Fruit fly (Drosophila melanogaster) whole organism, embryonic: ENCODE measurements around the gene Dbp21E2.

ENCODE experiments used
- C15 ChIP-seq: fragments of 200-800 bp; sonication (Bioruptor generic); IDR thresholded peaks from 3 replicates; pipeline ENCODE4 v1.3.6; 2022; ENCODE audit warnings: missing biosample characterization, missing genetic modification characterization
- CG10274 ChIP-seq: fragments of 200-800 bp; sonication (Bioruptor generic); optimal IDR thresholded peaks from 3 replicates; lab custom pipeline; 2017; ENCODE audit warnings: missing biosample characterization, mild to moderate bottlenecking, missing genetic modification characterization
- CG12071 ChIP-seq: fragments of 200-800 bp; sonication (Bioruptor generic); optimal IDR thresholded peaks from 3 replicates; lab custom pipeline; 2018; ENCODE audit warnings: missing biosample characterization, mild to moderate bottlenecking, missing genetic modification characterization
- CG13424 ChIP-seq: fragments of 200-800 bp; sonication (Bioruptor generic); optimal IDR thresholded peaks from 2 replicates; lab custom pipeline; 2019; ENCODE audit warnings: missing biosample characterization, mild to moderate bottlenecking, missing genetic modification characterization, moderate library complexity
- CG14860 ChIP-seq: fragments of 200-800 bp; sonication (Bioruptor generic); IDR thresholded peaks from 3 replicates; pipeline ENCODE4 v1.3.6; 2022; ENCODE audit warnings: missing biosample characterization, missing genetic modification characterization; ENCODE audit not compliant: partially characterized antibody
- CG15269 ChIP-seq: fragments of 200-800 bp; sonication (Bioruptor generic); optimal IDR thresholded peaks from 2 replicates; lab custom pipeline; 2018; ENCODE audit warnings: missing biosample characterization, mild to moderate bottlenecking, missing genetic modification characterization, moderate library complexity
- CG18764 ChIP-seq: fragments of 200-800 bp; sonication (Bioruptor generic); optimal IDR thresholded peaks from 3 replicates; lab custom pipeline; 2016; ENCODE audit warnings: missing biosample characterization, missing genetic modification characterization
- CG2712 ChIP-seq: fragments of 200-800 bp; optimal IDR thresholded peaks from 3 replicates; lab custom pipeline; 2019; ENCODE audit warnings: missing biosample characterization, mild to moderate bottlenecking, missing genetic modification characterization, moderate library complexity
- CG30403 ChIP-seq: fragments of 200-800 bp; sonication (Bioruptor generic); optimal IDR thresholded peaks from 3 replicates; lab custom pipeline; 2016; ENCODE audit warnings: missing biosample characterization, missing genetic modification characterization
- CG34224 ChIP-seq: fragments of 200-800 bp; sonication (Bioruptor generic); IDR thresholded peaks from 3 replicates; pipeline ENCODE4 v1.3.6; 2022; ENCODE audit warnings: missing biosample characterization, missing genetic modification characterization; ENCODE audit not compliant: partially characterized antibody
- CG4707 ChIP-seq: fragments of 200-800 bp; sonication (Bioruptor generic); optimal IDR thresholded peaks from 2 replicates; lab custom pipeline; 2018; ENCODE audit warnings: missing biosample characterization, mild to moderate bottlenecking, missing genetic modification characterization, moderate library complexity
- CG6765 ChIP-seq: fragments of 200-800 bp; sonication (Bioruptor generic); optimal IDR thresholded peaks from 3 replicates; lab custom pipeline; 2017; ENCODE audit warnings: missing biosample characterization, mild to moderate bottlenecking, missing genetic modification characterization
- CG7786 ChIP-seq: fragments of 200-800 bp; sonication (Bioruptor generic); optimal IDR thresholded peaks from 2 replicates; lab custom pipeline; 2016; ENCODE audit warnings: missing biosample characterization, missing genetic modification characterization
- CG8924 ChIP-seq: fragments of 200-800 bp; optimal IDR thresholded peaks from 3 replicates; lab custom pipeline; 2019; ENCODE audit warnings: missing biosample characterization, mild to moderate bottlenecking, missing genetic modification characterization, moderate library complexity
- D19A ChIP-seq: fragments of 200-800 bp; optimal IDR thresholded peaks from 3 replicates; lab custom pipeline; 2019; ENCODE audit warnings: missing biosample characterization, mild to moderate bottlenecking, missing genetic modification characterization, moderate library complexity
- Drgx ChIP-seq: fragments of 200-800 bp; sonication (Bioruptor generic); IDR thresholded peaks from 2 replicates; pipeline ENCODE4 v1.3.6; 2022; ENCODE audit warnings: missing biosample characterization, missing genetic modification characterization
- Fer2 ChIP-seq: fragments of 200-800 bp; sonication (Bioruptor generic); optimal IDR thresholded peaks from 2 replicates; lab custom pipeline; 2018; ENCODE audit warnings: missing biosample characterization, mild to moderate bottlenecking, missing genetic modification characterization, moderate library complexity
- Gug ChIP-seq: fragments of 200-800 bp; sonication (Bioruptor generic); IDR thresholded peaks from 4 replicates; pipeline ENCODE4 v1.3.6; 2022; ENCODE audit warnings: missing biosample characterization, missing genetic modification characterization
- HmgD ChIP-seq: fragments of 200-800 bp; sonication (Bioruptor generic); optimal IDR thresholded peaks from 3 replicates; lab custom pipeline; 2016; ENCODE audit warnings: missing biosample characterization, missing genetic modification characterization
- Jarid2 ChIP-seq: fragments of 200-800 bp; sonication (Bioruptor generic); optimal IDR thresholded peaks from 3 replicates; lab custom pipeline; 2017; ENCODE audit warnings: mild to moderate bottlenecking, missing biosample characterization, missing genetic modification reagents, missing genetic modification characterization
- Lim3 ChIP-seq: fragments of 200-800 bp; sonication (Bioruptor generic); IDR thresholded peaks from 2 replicates; pipeline ENCODE4 v1.3.6; 2022; ENCODE audit warnings: missing biosample characterization, missing genetic modification characterization
- MBD-R2 ChIP-seq: fragments of 200-800 bp; sonication (Bioruptor generic); IDR thresholded peaks from 2 replicates; pipeline ENCODE4 v1.3.6; 2022; ENCODE audit warnings: missing biosample characterization, missing genetic modification characterization
- Mrtf ChIP-seq: fragments of 200-800 bp; sonication (Bioruptor generic); IDR thresholded peaks from 3 replicates; pipeline ENCODE4 v1.3.6; 2022; ENCODE audit warnings: missing biosample characterization, missing genetic modification characterization
- PHDP ChIP-seq: fragments of 200-800 bp; sonication (Bioruptor generic); optimal IDR thresholded peaks from 3 replicates; lab custom pipeline; 2018; ENCODE audit warnings: missing biosample characterization, mild to moderate bottlenecking, missing genetic modification characterization, moderate library complexity
- Poxn ChIP-seq: fragments of 200-800 bp; sonication (Bioruptor generic); IDR thresholded peaks from 2 replicates; pipeline ENCODE4 v1.3.6; 2022; ENCODE audit warnings: missing biosample characterization, missing genetic modification characterization
- Ravus ChIP-seq: fragments of 200-800 bp; sonication (Bioruptor generic); IDR thresholded peaks from 2 replicates; pipeline ENCODE4 v1.3.6; 2022; ENCODE audit warnings: missing biosample characterization, missing genetic modification characterization
- Rx ChIP-seq: fragments of 200-800 bp; sonication (Bioruptor generic); IDR thresholded peaks from 2 replicates; pipeline ENCODE4 v1.3.6; 2022; ENCODE audit warnings: missing biosample characterization, missing genetic modification characterization
- Sox102F ChIP-seq: fragments of 200-800 bp; sonication (Bioruptor generic); optimal IDR thresholded peaks from 2 replicates; lab custom pipeline; 2018; ENCODE audit warnings: missing biosample characterization, mild to moderate bottlenecking, missing genetic modification characterization, moderate library complexity
- Trl ChIP-seq, 3 experiments: fragments of >200 bp in 2 of 3; fragments of 200-800 bp in 1 of 3; sonication (Bioruptor generic) in 1 of 3; optimal IDR thresholded peaks; 2 replicates in 1 of 3; 3 replicates in 2 of 3; lab custom pipeline; 2016 to 2017; ENCODE audit warnings: missing biosample characterization in 1 of 3, missing genetic modification characterization in 1 of 3
- az2 ChIP-seq: fragments of 200-800 bp; sonication (Bioruptor generic); optimal IDR thresholded peaks from 3 replicates; lab custom pipeline; 2016; ENCODE audit warnings: missing biosample characterization, missing genetic modification characterization
- bcd ChIP-seq: fragments of 200-800 bp; sonication (Bioruptor generic); optimal IDR thresholded peaks from 2 replicates; lab custom pipeline; 2017; ENCODE audit warnings: missing biosample characterization, mild to moderate bottlenecking, missing genetic modification characterization
- br ChIP-seq: fragments of >200 bp; optimal IDR thresholded peaks from 2 replicates; lab custom pipeline; 2017
- cg ChIP-seq: fragments of 200-800 bp; sonication (Bioruptor generic); optimal IDR thresholded peaks from 3 replicates; lab custom pipeline; 2019; ENCODE audit warnings: missing biosample characterization, mild to moderate bottlenecking, missing genetic modification characterization, moderate library complexity
- chinmo ChIP-seq: fragments of 200-800 bp; sonication (Bioruptor generic); IDR thresholded peaks from 4 replicates; pipeline ENCODE4 v1.3.6; 2022; ENCODE audit warnings: missing biosample characterization, missing genetic modification characterization; ENCODE audit not compliant: partially characterized antibody
- ken ChIP-seq: fragments of 200-800 bp; sonication (Bioruptor generic); IDR thresholded peaks from 3 replicates; pipeline ENCODE4 v1.3.6; 2022; ENCODE audit warnings: missing biosample characterization, missing genetic modification characterization
- lov ChIP-seq, 2 experiments: fragments of 200-800 bp in 1 of 2; fragments of >200 bp in 1 of 2; sonication (Bioruptor generic) in 1 of 2; IDR thresholded peaks in 1 of 2; optimal IDR thresholded peaks in 1 of 2; 2 replicates in 1 of 2; 3 replicates in 1 of 2; pipeline versions ENCODE4 v1.3.6 to Lab custom; 2017 to 2022; ENCODE audit warnings: missing biosample characterization in 1 of 2, missing genetic modification characterization in 1 of 2
- mam ChIP-seq: fragments of 200-800 bp; sonication (Bioruptor generic); optimal IDR thresholded peaks from 3 replicates; lab custom pipeline; 2016; ENCODE audit warnings: missing biosample characterization, missing genetic modification characterization
- mirr ChIP-seq: fragments of 200-800 bp; sonication (Bioruptor generic); optimal IDR thresholded peaks from 3 replicates; lab custom pipeline; 2018; ENCODE audit warnings: missing biosample characterization, mild to moderate bottlenecking, missing genetic modification characterization
- nom ChIP-seq: fragments of 200-800 bp; sonication (Bioruptor generic); optimal IDR thresholded peaks from 2 replicates; lab custom pipeline; 2017; ENCODE audit warnings: missing biosample characterization, missing genetic modification characterization, mild to moderate bottlenecking, moderate library complexity, missing genetic modification reagents
- pan ChIP-seq, 4 experiments: fragments of >200 bp in 3 of 4; fragments of 200-800 bp in 1 of 4; sonication (Bioruptor generic) in 1 of 4; optimal IDR thresholded peaks in 3 of 4; IDR thresholded peaks in 1 of 4; 2 replicates each; pipeline versions ENCODE4 v1.3.6 to Lab custom; 2017 to 2022; ENCODE audit warnings: missing biosample characterization in 2 of 4, missing genetic modification characterization in 2 of 4, mixed read lengths in 1 of 4
- phol ChIP-seq: fragments of 200-800 bp; sonication (Bioruptor generic); optimal IDR thresholded peaks from 3 replicates; lab custom pipeline; 2018; ENCODE audit warnings: missing biosample characterization, mild to moderate bottlenecking, missing genetic modification characterization, moderate library complexity
- repo ChIP-seq: fragments of 200-800 bp; sonication (Bioruptor generic); optimal IDR thresholded peaks from 2 replicates; lab custom pipeline; 2016; ENCODE audit warnings: missing biosample characterization, missing genetic modification characterization
- schlank ChIP-seq: fragments of 200-800 bp; sonication (Bioruptor generic); optimal IDR thresholded peaks from 2 replicates; lab custom pipeline; 2018; ENCODE audit warnings: missing biosample characterization, mild to moderate bottlenecking, missing genetic modification characterization
- seq ChIP-seq: fragments of 200-800 bp; sonication (Bioruptor generic); IDR thresholded peaks from 2 replicates; pipeline ENCODE4 v1.3.6; 2022; ENCODE audit warnings: missing biosample characterization, missing genetic modification characterization
- ssp ChIP-seq: fragments of 200-800 bp; sonication (Bioruptor generic); IDR thresholded peaks from 2 replicates; pipeline ENCODE4 v1.3.6; 2022; ENCODE audit warnings: missing biosample characterization, missing genetic modification characterization
- unpg ChIP-seq: fragments of 200-800 bp; sonication (Bioruptor generic); optimal IDR thresholded peaks from 3 replicates; lab custom pipeline; 2018; ENCODE audit warnings: missing biosample characterization, mild to moderate bottlenecking, missing genetic modification characterization, moderate library complexity
- vnd ChIP-seq: fragments of 200-800 bp; sonication (Bioruptor generic); IDR thresholded peaks from 3 replicates; pipeline ENCODE4 v1.3.6; 2022; ENCODE audit warnings: missing biosample characterization, missing genetic modification characterization; ENCODE audit not compliant: partially characterized antibody
- yki ChIP-seq: fragments of >200 bp; optimal IDR thresholded peaks from 3 replicates; lab custom pipeline; 2018
- zfh2 ChIP-seq: fragments of 200-800 bp; sonication (Bioruptor generic); optimal IDR thresholded peaks from 2 replicates; lab custom pipeline; 2016; ENCODE audit warnings: missing biosample characterization, missing genetic modification characterization

The Dbp21E2 gene

dm6 chr2L:840716-841115 lies 29.3 kb downstream of the Dbp21E2 start:
- no peak for TF ChIP-seq repo
- TF ChIP-seq Rx (GFP tag; lab: Robert Waterston, UW), result no peak
- TF ChIP-seq Poxn (GFP tag; lab: Robert Waterston, UW), result no peak
- TF ChIP-seq CG34224, result 0 out of 3 replicates have a peak, but pooled peaks have one; percentile 19
- TF ChIP-seq cg (GFP tag; lab: Kevin White, UChicago), result peak; percentile 3
- TF ChIP-seq CG8924 (tag; lab: Kevin White, UChicago), result no peak
- TF ChIP-seq bcd (GFP tag; lab: Kevin White, UChicago), result no peak
- no peak for TF ChIP-seq mirr (GFP tag; lab: Kevin White, UChicago)
- TF ChIP-seq ken (GFP tag; lab: Robert Waterston, UW), result no peak
- 0 out of 2 replicates have a peak, but pooled peaks have one; percentile 33 for TF ChIP-seq Drgx
- no peak for TF ChIP-seq Fer2 (tag; lab: Kevin White, UChicago)
- TF ChIP-seq nom (GFP tag; lab: Kevin White, UChicago), result peak; percentile 38
- no peak for TF ChIP-seq CG4707 (GFP tag; lab: Kevin White, UChicago)
- TF ChIP-seq CG14860, result no peak
- TF ChIP-seq D19A (tag; lab: Kevin White, UChicago), result no peak
- no peak for TF ChIP-seq Lim3 (GFP tag; lab: Robert Waterston, UW)
- TF ChIP-seq chinmo (GFP tag; lab: Robert Waterston, UW), result peak; percentile 90; the same call in 2 of the 4 replicates
- no peak for TF ChIP-seq unpg (GFP tag; lab: Kevin White, UChicago)
- no peak for TF ChIP-seq mam
- no peak for TF ChIP-seq pan (optimal IDR thresholded peaks at IDR 0.05; lab: Kevin White, UChicago)
- TF ChIP-seq pan (GFP tag; optimal IDR thresholded peaks at IDR 0.05 in 1 of 2, IDR thresholded peaks at IDR 0.05 in 1 of 2), result peak in 1 of 2 experiments; percentile 27
- TF ChIP-seq CG6765 (GFP tag; lab: Kevin White, UChicago), result peak; percentile 2
- no peak for TF ChIP-seq CG7786 (GFP tag; lab: Kevin White, UChicago)

- TF ChIP-seq Gug (GFP tag; lab: Robert Waterston, UW) (peak; percentile 80), CG2712 (tag; lab: Kevin White, UChicago) (peak; percentile 68), vnd (GFP tag; lab: Robert Waterston, UW) (no peak), HmgD (GFP tag; lab: Kevin White, UChicago) (no peak), lov (optimal IDR thresholded peaks at IDR 0.05; lab: Kevin White, UChicago) (no peak), lov (GFP tag; IDR thresholded peaks at IDR 0.05; lab: Robert Waterston, UW) (peak; percentile 72; the same call in 1 of the 3 replicates), Jarid2 (GFP tag; lab: Kevin White, UChicago) (peak; percentile 4), seq (GFP tag; lab: Robert Waterston, UW) (peak; percentile 59; the same call in 1 of the 2 replicates), C15 (GFP tag; lab: Robert Waterston, UW) (peak; percentile 66; the same call in 2 of the 3 replicates), Sox102F (peak; percentile 77), schlank (tag; lab: Kevin White, UChicago) (peak; percentile 78), Ravus (peak; percentile 60), zfh2 (GFP tag; lab: Kevin White, UChicago) (peak; percentile 71), CG7786 (GFP tag; lab: Kevin White, UChicago) (peak; percentile 81), Mrtf (GFP tag; lab: Robert Waterston, UW) (peak; percentile 70; the same call in 1 of the 3 replicates), CG18764 (peak; percentile 7), ssp (GFP tag; lab: Robert Waterston, UW) (peak; percentile 69), az2 (GFP tag; lab: Kevin White, UChicago) (peak; percentile 62), Trl (optimal IDR thresholded peaks at IDR 0.05; lab: Kevin White, UChicago) (no peak), Trl (GFP tag; optimal IDR thresholded peaks at IDR 0.05; lab: Kevin White, UChicago) (peak; percentile 32), MBD-R2 (GFP tag; lab: Robert Waterston, UW) (peak; percentile 76; the same call in 1 of the 2 replicates), CG10274 (GFP tag; lab: Kevin White, UChicago) (peak; percentile 55), CG15269 (tag; lab: Kevin White, UChicago) (peak; percentile 70), CG30403 (GFP tag; lab: Kevin White, UChicago) (peak; percentile 79), br (no peak), PHDP (tag; lab: Kevin White, UChicago) (peak; percentile 74), yki (lab: Kevin White, UChicago) (no peak), CG12071 (GFP tag; lab: Kevin White, UChicago) (peak; percentile 62), phol (tag; lab: Kevin White, UChicago) (peak; percentile 56), CG13424 (peak; percentile 58)
Measured at dm6 chr2L:841708-842107, 30.3 kb downstream of the Dbp21E2 start.
